Fruit fly (Drosophila melanogaster) whole organism, embryonic: ENCODE data around the gene CG15141.
A peak's percentile ranks its signal among the peaks of the same experiment; 100 is the strongest.

Experiments
- Antp ChIP-seq: fragments of 200-800 bp; sonication (Bioruptor generic); optimal IDR thresholded peaks from 3 replicates; lab custom pipeline; 2016; ENCODE audit warnings: missing biosample characterization, missing genetic modification characterization
- CG10543 ChIP-seq: fragments of 200-800 bp; sonication (Bioruptor generic); optimal IDR thresholded peaks from 3 replicates; lab custom pipeline; 2017; ENCODE audit warnings: missing biosample characterization, mild to moderate bottlenecking, missing genetic modification characterization, moderate library complexity
- CG11093 ChIP-seq: fragments of 200-800 bp; sonication (Bioruptor generic); IDR thresholded peaks from 3 replicates; pipeline ENCODE4 v1.3.6; 2022; ENCODE audit warnings: missing biosample characterization, missing genetic modification characterization
- CG13296 ChIP-seq: fragments of 200-800 bp; sonication (Bioruptor generic); optimal IDR thresholded peaks from 3 replicates; lab custom pipeline; 2018; ENCODE audit warnings: missing biosample characterization, mild to moderate bottlenecking, missing genetic modification characterization
- CG13424 ChIP-seq: fragments of 200-800 bp; sonication (Bioruptor generic); optimal IDR thresholded peaks from 2 replicates; lab custom pipeline; 2019; ENCODE audit warnings: missing biosample characterization, mild to moderate bottlenecking, missing genetic modification characterization, moderate library complexity
- CG15269 ChIP-seq: fragments of 200-800 bp; sonication (Bioruptor generic); optimal IDR thresholded peaks from 2 replicates; lab custom pipeline; 2018; ENCODE audit warnings: missing biosample characterization, mild to moderate bottlenecking, missing genetic modification characterization, moderate library complexity
- CG2129 ChIP-seq: fragments of 200-800 bp; sonication (Bioruptor generic); IDR thresholded peaks from 2 replicates; pipeline ENCODE4 v1.3.6; 2022; ENCODE audit warnings: missing biosample characterization, missing genetic modification characterization; ENCODE audit not compliant: partially characterized antibody
- CG30403 ChIP-seq: fragments of 200-800 bp; sonication (Bioruptor generic); optimal IDR thresholded peaks from 3 replicates; lab custom pipeline; 2016; ENCODE audit warnings: missing biosample characterization, missing genetic modification characterization
- CG31365 ChIP-seq: fragments of 200-800 bp; sonication (Bioruptor generic); optimal IDR thresholded peaks from 2 replicates; lab custom pipeline; 2018; ENCODE audit warnings: missing biosample characterization, mild to moderate bottlenecking, missing genetic modification characterization
- CG31441 ChIP-seq: fragments of 200-800 bp; sonication (Bioruptor generic); IDR thresholded peaks from 2 replicates; pipeline ENCODE4 v1.3.6; 2022; ENCODE audit warnings: missing biosample characterization, missing genetic modification characterization
- CG34376 ChIP-seq: fragments of 200-800 bp; sonication (Bioruptor generic); optimal IDR thresholded peaks from 2 replicates; lab custom pipeline; 2018; ENCODE audit warnings: missing biosample characterization, mild to moderate bottlenecking, missing genetic modification characterization
- CG3726 ChIP-seq: fragments of 200-800 bp; sonication (Bioruptor generic); IDR thresholded peaks from 3 replicates; pipeline ENCODE4, ENCODE4 v1.3.6; 2022; ENCODE audit warnings: missing biosample characterization, missing genetic modification characterization
- CG5953 ChIP-seq: fragments of 200-800 bp; sonication (Bioruptor generic); IDR thresholded peaks from 2 replicates; pipeline ENCODE4 v1.3.6; 2022; ENCODE audit warnings: missing biosample characterization, missing genetic modification characterization
- CG6813 ChIP-seq: fragments of 200-800 bp; sonication (Bioruptor generic); optimal IDR thresholded peaks from 2 replicates; lab custom pipeline; 2017; ENCODE audit warnings: missing biosample characterization, missing genetic modification characterization, mild to moderate bottlenecking, moderate library complexity, missing genetic modification reagents
- CG7271 ChIP-seq: fragments of 200-800 bp; sonication (Bioruptor generic); optimal IDR thresholded peaks from 2 replicates; lab custom pipeline; 2018; ENCODE audit warnings: missing biosample characterization, mild to moderate bottlenecking, missing genetic modification characterization, moderate library complexity
- CG8924 ChIP-seq: fragments of 200-800 bp; optimal IDR thresholded peaks from 3 replicates; lab custom pipeline; 2019; ENCODE audit warnings: missing biosample characterization, mild to moderate bottlenecking, missing genetic modification characterization, moderate library complexity
- CG9437 ChIP-seq: fragments of 200-800 bp; sonication (Bioruptor generic); optimal IDR thresholded peaks from 2 replicates; lab custom pipeline; 2018; ENCODE audit warnings: missing biosample characterization, mild to moderate bottlenecking, missing genetic modification characterization
- Drgx ChIP-seq: fragments of 200-800 bp; sonication (Bioruptor generic); IDR thresholded peaks from 2 replicates; pipeline ENCODE4 v1.3.6; 2022; ENCODE audit warnings: missing biosample characterization, missing genetic modification characterization
- HHEX ChIP-seq: fragments of 200-800 bp; sonication (Bioruptor generic); optimal IDR thresholded peaks from 3 replicates; lab custom pipeline; 2017; ENCODE audit warnings: missing biosample characterization, mild to moderate bottlenecking, missing genetic modification characterization, missing genetic modification reagents
- Hmx ChIP-seq: fragments of 200-800 bp; sonication (Bioruptor generic); optimal IDR thresholded peaks from 2 replicates; lab custom pipeline; 2016; ENCODE audit warnings: missing biosample characterization, missing genetic modification characterization
- Hr3 ChIP-seq: fragments of 200-800 bp; sonication (Bioruptor generic); optimal IDR thresholded peaks from 3 replicates; lab custom pipeline; 2016; ENCODE audit warnings: missing biosample characterization, missing genetic modification characterization
- Hsf ChIP-seq: fragments of 200-800 bp; sonication (Bioruptor generic); optimal IDR thresholded peaks from 3 replicates; lab custom pipeline; 2016; ENCODE audit warnings: missing biosample characterization, missing genetic modification characterization
- Lpt ChIP-seq: fragments of >200 bp; optimal IDR thresholded peaks from 2 replicates; lab custom pipeline; 2018; ENCODE audit warnings: missing biosample characterization, missing genetic modification characterization
- Med ChIP-seq: fragments of 200-800 bp; sonication (Bioruptor generic); peaks from one replicate; lab custom pipeline; 2016; ENCODE audit warnings: missing biosample characterization, missing genetic modification characterization, mild to moderate bottlenecking, inconsistent platforms, moderate library complexity
- NK7.1 ChIP-seq: fragments of 200-800 bp; sonication (Bioruptor generic); optimal IDR thresholded peaks from 3 replicates; lab custom pipeline; 2016; ENCODE audit warnings: missing biosample characterization, missing genetic modification characterization
- Ravus ChIP-seq: fragments of 200-800 bp; sonication (Bioruptor generic); IDR thresholded peaks from 2 replicates; pipeline ENCODE4 v1.3.6; 2022; ENCODE audit warnings: missing biosample characterization, missing genetic modification characterization
- Sox102F ChIP-seq: fragments of 200-800 bp; sonication (Bioruptor generic); optimal IDR thresholded peaks from 2 replicates; lab custom pipeline; 2018; ENCODE audit warnings: missing biosample characterization, mild to moderate bottlenecking, missing genetic modification characterization, moderate library complexity
- TFAM ChIP-seq: fragments of 200-800 bp; sonication (Bioruptor generic); optimal IDR thresholded peaks from 2 replicates; lab custom pipeline; 2017; ENCODE audit warnings: missing biosample characterization, missing genetic modification characterization, inconsistent platforms
- abd-A ChIP-seq: fragments of 200-800 bp; sonication (Bioruptor generic); optimal IDR thresholded peaks from 3 replicates; lab custom pipeline; 2019; ENCODE audit warnings: missing biosample characterization, mild to moderate bottlenecking, missing genetic modification characterization, moderate library complexity
- ato ChIP-seq: fragments of 200-800 bp; sonication (Bioruptor generic); IDR thresholded peaks from 2 replicates; pipeline ENCODE4 v1.3.6; 2022; ENCODE audit warnings: missing biosample characterization, missing genetic modification characterization; ENCODE audit not compliant: partially characterized antibody
- cad ChIP-seq: fragments of >200 bp; optimal IDR thresholded peaks from 2 replicates; lab custom pipeline; 2017; ENCODE audit warnings: missing biosample characterization, missing genetic modification characterization
- cas ChIP-seq: fragments of 200-800 bp; sonication (Bioruptor generic); IDR thresholded peaks from 2 replicates; pipeline ENCODE4 v1.3.6; 2022; ENCODE audit warnings: missing biosample characterization, missing genetic modification characterization
- chif ChIP-seq, 2 experiments: fragments of 200-800 bp; sonication (Bioruptor generic); optimal IDR thresholded peaks; 3 replicates each; lab custom pipeline; 2016; ENCODE audit warnings: missing biosample characterization in 2 of 2, missing genetic modification characterization in 2 of 2
- danr ChIP-seq: fragments of 200-800 bp; sonication (Bioruptor generic); IDR thresholded peaks from 2 replicates; pipeline ENCODE4 v1.3.6; 2022; ENCODE audit warnings: missing biosample characterization, missing genetic modification characterization
- dmrt11E ChIP-seq: fragments of 200-800 bp; sonication (Bioruptor generic); optimal IDR thresholded peaks from 3 replicates; lab custom pipeline; 2018; ENCODE audit warnings: missing biosample characterization, mild to moderate bottlenecking, missing genetic modification characterization, moderate library complexity
- fd102C ChIP-seq: fragments of 200-800 bp; sonication (Bioruptor generic); optimal IDR thresholded peaks from 2 replicates; lab custom pipeline; 2018; ENCODE audit warnings: missing biosample characterization, mild to moderate bottlenecking, missing genetic modification characterization, moderate library complexity
- fu2 ChIP-seq: fragments of 200-800 bp; sonication (Bioruptor generic); optimal IDR thresholded peaks from 2 replicates; lab custom pipeline; 2016; ENCODE audit warnings: missing biosample characterization, missing genetic modification characterization
- gsb-n ChIP-seq: fragments of 200-800 bp; sonication (Bioruptor generic); optimal IDR thresholded peaks from 3 replicates; lab custom pipeline; 2018; ENCODE audit warnings: missing biosample characterization, mild to moderate bottlenecking, missing genetic modification characterization
- ind ChIP-seq: fragments of 200-800 bp; sonication (Bioruptor generic); optimal IDR thresholded peaks from 3 replicates; lab custom pipeline; 2016; ENCODE audit warnings: missing biosample characterization, missing genetic modification characterization
- jumu ChIP-seq: fragments of 200-800 bp; sonication (Bioruptor generic); optimal IDR thresholded peaks from 3 replicates; lab custom pipeline; 2016; ENCODE audit warnings: missing biosample characterization, missing genetic modification characterization
- mam ChIP-seq: fragments of 200-800 bp; sonication (Bioruptor generic); optimal IDR thresholded peaks from 3 replicates; lab custom pipeline; 2016; ENCODE audit warnings: missing biosample characterization, missing genetic modification characterization
- p53 ChIP-seq: fragments of 200-800 bp; sonication (Bioruptor generic); optimal IDR thresholded peaks from 2 replicates; lab custom pipeline; 2016; ENCODE audit warnings: missing biosample characterization, missing genetic modification characterization
- repo ChIP-seq: fragments of 200-800 bp; sonication (Bioruptor generic); optimal IDR thresholded peaks from 2 replicates; lab custom pipeline; 2016; ENCODE audit warnings: missing biosample characterization, missing genetic modification characterization
- scrt ChIP-seq: fragments of 200-800 bp; sonication (Bioruptor generic); optimal IDR thresholded peaks from 2 replicates; lab custom pipeline; 2018; ENCODE audit warnings: missing biosample characterization, mild to moderate bottlenecking, missing genetic modification characterization, moderate library complexity
- slp2 ChIP-seq: fragments of 200-800 bp; sonication (Bioruptor generic); optimal IDR thresholded peaks from 2 replicates; lab custom pipeline; 2016; ENCODE audit warnings: missing biosample characterization, missing genetic modification characterization
- so ChIP-seq: fragments of 200-800 bp; sonication (Bioruptor generic); IDR thresholded peaks from 3 replicates; pipeline ENCODE4 v1.3.6; 2022; ENCODE audit warnings: missing biosample characterization, missing genetic modification characterization
- toy ChIP-seq: fragments of 200-800 bp; sonication (Bioruptor generic); IDR thresholded peaks from 2 replicates; pipeline ENCODE4 v1.3.6; 2022; ENCODE audit warnings: missing biosample characterization, missing genetic modification characterization
- wdn ChIP-seq: fragments of 200-800 bp; sonication (Bioruptor generic); IDR thresholded peaks from 2 replicates; pipeline ENCODE4 v1.3.6; 2022; ENCODE audit warnings: missing biosample characterization, missing genetic modification characterization
- zen ChIP-seq: fragments of 200-800 bp; sonication (Bioruptor generic); optimal IDR thresholded peaks from 3 replicates; lab custom pipeline; 2018; ENCODE audit warnings: missing biosample characterization, mild to moderate bottlenecking, missing genetic modification characterization, moderate library complexity
- zf30C ChIP-seq: fragments of 200-800 bp; sonication (Bioruptor generic); optimal IDR thresholded peaks from 3 replicates; lab custom pipeline; 2018; ENCODE audit warnings: missing biosample characterization, mild to moderate bottlenecking, missing genetic modification characterization

CG15141 gene

DNA sequence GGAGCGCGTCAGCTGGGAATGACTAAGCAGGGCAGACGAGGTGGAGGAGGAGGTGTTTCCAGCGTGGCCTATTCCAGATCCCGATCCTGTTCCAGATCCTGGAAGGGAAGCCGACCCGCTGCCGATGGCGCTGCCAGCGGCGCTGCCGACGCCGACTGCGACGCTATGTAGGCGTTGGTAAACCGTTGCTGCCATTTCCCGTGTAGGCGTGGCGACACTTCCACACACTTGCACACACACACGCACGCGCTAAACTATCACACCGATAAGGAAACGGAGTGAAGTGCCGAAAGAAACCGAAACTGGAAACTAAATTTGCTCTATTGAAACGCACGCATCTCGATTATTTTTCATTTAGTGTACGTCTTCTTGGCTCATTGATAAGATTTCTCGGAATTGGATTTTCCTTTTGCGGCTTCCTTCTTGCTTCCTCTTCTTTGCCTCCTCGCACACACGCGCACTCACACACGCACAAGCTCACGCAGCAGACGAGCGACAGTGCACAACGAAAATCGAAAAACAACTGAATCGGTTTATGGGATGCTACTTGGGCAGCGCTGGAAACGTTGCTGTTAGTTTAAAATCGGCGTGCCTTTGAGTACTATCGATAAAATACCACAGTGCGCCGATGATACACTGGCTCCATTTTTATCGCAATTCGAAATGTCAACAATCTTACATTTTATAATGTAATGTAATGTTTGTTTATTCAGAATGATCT lies 26.7 kb upstream of the CG15141 start, which contains the start of gene Lrch:
TSS of gene Lrch (minus strand) at position 528 of the 721 bp plus-strand sequence.
- TF ChIP-seq fd102C (GFP tag; lab: Kevin White, UChicago) (no peak), scrt (peak; percentile 55), jumu (no peak), HHEX (GFP tag; lab: Kevin White, UChicago) (peak; percentile 11), slp2 (no peak), Sox102F (no peak), CG13296 (GFP tag; lab: Kevin White, UChicago) (peak; percentile 21), abd-A (tag; lab: Kevin White, UChicago) (peak; percentile 74), repo (GFP tag; lab: Kevin White, UChicago) (peak; percentile 14), Antp (GFP tag; lab: Kevin White, UChicago) (no peak), CG13424 (tag; lab: Kevin White, UChicago) (no peak), p53 (no peak), zen (tag; lab: Kevin White, UChicago) (no peak), Hmx (GFP tag; lab: Kevin White, UChicago) (no peak), CG11093 (GFP tag; lab: Robert Waterston, UW) (no peak), CG3726 (GFP tag; lab: Robert Waterston, UW) (no peak), TFAM (GFP tag; lab: Kevin White, UChicago) (no peak), CG9437 (GFP tag; lab: Kevin White, UChicago) (peak; percentile 6), toy (GFP tag; lab: Robert Waterston, UW) (no peak), CG8924 (tag; lab: Kevin White, UChicago) (peak; percentile 39), Drgx (GFP tag; lab: Robert Waterston, UW) (peak; percentile 12; the same call in 1 of the 2 replicates), cad (GFP tag; lab: Kevin White, UChicago) (no peak), Hsf (GFP tag; lab: Kevin White, UChicago) (no peak), Med (peak; percentile 86), gsb-n (tag; lab: Kevin White, UChicago) (peak; percentile 39), CG5953 (GFP tag; lab: Robert Waterston, UW) (no peak), CG7271 (tag; lab: Kevin White, UChicago) (no peak), NK7.1 (no peak), fu2 (no peak), CG30403 (GFP tag; lab: Kevin White, UChicago) (no peak), ato (GFP tag; lab: Robert Waterston, UW) (peak; percentile 74), CG15269 (tag; lab: Kevin White, UChicago) (peak; percentile 4), CG6813 (GFP tag; lab: Kevin White, UChicago) (no peak), Hr3 (no peak), CG31441 (GFP tag; lab: Robert Waterston, UW) (peak; percentile 24; the same call in 1 of the 2 replicates), CG34376 (peak; percentile 36), Ravus (no peak), ind (no peak), wdn (GFP tag; lab: Robert Waterston, UW) (no peak), dmrt11E (tag; lab: Kevin White, UChicago) (no peak), chif (GFP tag; optimal IDR thresholded peaks at IDR 0.05; lab: Kevin White, UChicago) (no peak), CG2129 (GFP tag; lab: Robert Waterston, UW) (0 out of 2 replicates have a peak, but pooled peaks have one; percentile 26), Lpt (GFP tag; lab: Kevin White, UChicago) (no peak), danr (GFP tag; lab: Robert Waterston, UW) (no peak), CG10543 (peak; percentile 28), zf30C (GFP tag; lab: Kevin White, UChicago) (no peak), so (GFP tag; lab: Robert Waterston, UW) (peak; percentile 43; the same call in 1 of the 3 replicates), CG31365 (tag; lab: Kevin White, UChicago) (peak; percentile 8), cas (no peak), mam (GFP tag; lab: Kevin White, UChicago) (no peak)
